Worm (Caenorhabditis elegans): ENCODE measurements around the gene aat-8.

aat-8 gene

ce11 chrIV:3899719-3900554 lies 35.1 kb upstream of the aat-8 start, which contains the start of gene srz-62 (continued):
- TF ChIP-seq ztf-11 (tag; optimal IDR thresholded peaks at IDR 0.05) (no peak), nhr-77 (tag; optimal IDR thresholded peaks at IDR 0.05) (peak; percentile 99), jun-1 (tag; optimal IDR thresholded peaks at IDR 0.05) (peak; percentile 80)

- no peak for TF ChIP-seq F44E2.7 (GFP tag; IDR thresholded peaks at IDR 0.05)
- no peak for TF ChIP-seq mep-1 (tag; optimal IDR thresholded peaks at IDR 0.05)
- no peak for TF ChIP-seq nhr-11 (tag; optimal IDR thresholded peaks at IDR 0.05)
- TF ChIP-seq mdl-1 (tag; optimal IDR thresholded peaks at IDR 0.05), result no peak
- TF ChIP-seq unc-39 (tag; optimal IDR thresholded peaks at IDR 0.05), result no peak
- no peak for TF ChIP-seq nhr-77 (tag; optimal IDR thresholded peaks at IDR 0.05)
- no peak for TF ChIP-seq ceh-28 (tag; optimal IDR thresholded peaks at IDR 0.05)
Measured at ce11 chrIV:3894770-3895169, 29.9 kb upstream of the aat-8 start, which contains the start of gene dct-8. dct-8 (plus strand) TSS chrIV:3895070.

- TF ChIP-seq daf-19 (GFP tag; conservative IDR thresholded peaks at IDR 0.05) (no peak), unc-62 (GFP tag; optimal IDR thresholded peaks at IDR 0.05 in 1 of 2) (peak in 1 of 2 experiments; percentile 74), unc-62 (tag; optimal IDR thresholded peaks at IDR 0.05) (no peak)
Measured at ce11 chrIV:3894004-3894480, 29.2 kb upstream of the aat-8 start, which contains the start of gene F56D6.8. F56D6.8 (minus strand) TSS chrIV:3894430.

- TF ChIP-seq fos-1 (tag; optimal IDR thresholded peaks at IDR 0.05), result no peak
- no peak for TF ChIP-seq lin-1 (GFP tag; IDR thresholded peaks at IDR 0.05)
Measured at ce11 chrIV:3892027-3892426, 27.2 kb upstream of the aat-8 start, which contains the start of gene F56D6.9. F56D6.9 (plus strand) TSS chrIV:3892327.

ce11 chrIV:3888963-3889362 lies 24.1 kb upstream of the aat-8 start, which contains the start of gene oac-21:
oac-21 (plus strand) TSS chrIV:3889263.
- TF ChIP-seq mdl-1 (tag; optimal IDR thresholded peaks at IDR 0.05) (no peak), vab-7 (GFP tag; IDR thresholded peaks at IDR 0.05) (no peak)

- TF ChIP-seq hlh-11 (tag; optimal IDR thresholded peaks at IDR 0.05) (no peak), dve-1 (tag; optimal IDR thresholded peaks at IDR 0.05; ENCODE audit: insufficient read depth) (no peak), nhr-41 (GFP tag; IDR thresholded peaks at IDR 0.05) (no peak), ceh-44 (GFP tag; IDR thresholded peaks at IDR 0.05) (no peak), snpc-1.2 (GFP tag; IDR thresholded peaks at IDR 0.05) (no peak), F26F4.8 (GFP tag; conservative IDR thresholded peaks at IDR 0.05) (no peak), nhr-237 (tag; optimal IDR thresholded peaks at IDR 0.05) (no peak), php-3 (GFP tag; IDR thresholded peaks at IDR 0.05) (no peak), ztf-7 (tag; optimal IDR thresholded peaks at IDR 0.05) (no peak), pqm-1 (tag; optimal IDR thresholded peaks at IDR 0.05) (no peak), madf-9 (GFP tag; conservative IDR thresholded peaks at IDR 0.05) (no peak), attf-4 (tag; optimal IDR thresholded peaks at IDR 0.05) (no peak), Y48G9A.11 (GFP tag; IDR thresholded peaks at IDR 0.05) (no peak), ceh-32 (tag; optimal IDR thresholded peaks at IDR 0.05; ENCODE audit: poor library complexity) (no peak), vab-7 (GFP tag; IDR thresholded peaks at IDR 0.05) (no peak), spr-3 (GFP tag; optimal IDR thresholded peaks at IDR 0.05) (no peak), zfp-3 (GFP tag; conservative IDR thresholded peaks at IDR 0.05) (no peak)
Measured at ce11 chrIV:3885369-3885768, 20.5 kb upstream of the aat-8 start, which contains the start of gene oac-22. oac-22 (plus strand) TSS chrIV:3885669.
